Worm (Caenorhabditis elegans) whole organism, early embryonic: ENCODE results near the gene W05E10.5.

Experiments used
- ama-1 ChIP-seq: fragments of 150-350 bp; optimal IDR thresholded peaks from 2 replicates; lab custom pipeline; 2014
- hmg-4 ChIP-seq: fragments of 200-800 bp; sonication (Bioruptor generic); optimal IDR thresholded peaks from 2 replicates; lab custom pipeline; 2018; ENCODE audit warnings: mild to moderate bottlenecking, missing genetic modification characterization, missing compliant biosample characterization
- pes-1 ChIP-seq: fragments of 200-800 bp; sonication (Bioruptor generic); IDR thresholded peaks from 2 replicates; pipeline ENCODE4 v1.3.6; 2022; ENCODE audit warnings: missing genetic modification reagents, missing genetic modification characterization, missing compliant biosample characterization
- sea-1 ChIP-seq: fragments of 200-800 bp; sonication (Bioruptor generic); conservative IDR thresholded peaks from 2 replicates; pipeline ENCODE4 v1.3.6; 2022; ENCODE audit warnings: missing genetic modification characterization, missing compliant biosample characterization

DNA sequence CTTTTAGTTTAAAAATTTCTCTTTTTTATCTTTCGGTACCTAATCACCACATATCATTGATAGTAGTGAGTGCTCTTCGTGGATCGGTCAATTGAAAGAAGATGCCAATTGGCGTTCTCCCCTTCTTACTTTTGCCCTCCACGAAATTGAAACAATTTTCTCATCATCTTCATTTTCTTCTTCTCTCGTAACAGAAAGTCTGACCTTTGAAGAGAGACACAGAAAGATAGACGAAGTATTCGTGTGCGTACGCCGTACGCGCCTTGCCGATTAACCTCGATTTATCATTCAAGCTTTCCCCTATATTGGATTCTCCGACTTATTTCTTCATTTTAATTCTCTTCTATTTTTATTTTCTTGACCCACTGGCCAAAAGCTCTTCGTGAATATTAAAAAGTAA, 18.0 kb downstream of the W05E10.5 start:
- TF ChIP-seq ama-1 (lab: Kevin White, UChicago) (no peak), sea-1 (GFP tag; lab: Robert Waterston, UW) (no peak), hmg-4 (no peak), pes-1 (GFP tag; lab: Robert Waterston, UW) (no peak)
